Fruit fly (Drosophila melanogaster): Measurements from ENCODE around the gene tal-3A.
A peak's percentile ranks its signal among the peaks of the same experiment; 100 is the strongest.

tal-3A gene

DNA sequence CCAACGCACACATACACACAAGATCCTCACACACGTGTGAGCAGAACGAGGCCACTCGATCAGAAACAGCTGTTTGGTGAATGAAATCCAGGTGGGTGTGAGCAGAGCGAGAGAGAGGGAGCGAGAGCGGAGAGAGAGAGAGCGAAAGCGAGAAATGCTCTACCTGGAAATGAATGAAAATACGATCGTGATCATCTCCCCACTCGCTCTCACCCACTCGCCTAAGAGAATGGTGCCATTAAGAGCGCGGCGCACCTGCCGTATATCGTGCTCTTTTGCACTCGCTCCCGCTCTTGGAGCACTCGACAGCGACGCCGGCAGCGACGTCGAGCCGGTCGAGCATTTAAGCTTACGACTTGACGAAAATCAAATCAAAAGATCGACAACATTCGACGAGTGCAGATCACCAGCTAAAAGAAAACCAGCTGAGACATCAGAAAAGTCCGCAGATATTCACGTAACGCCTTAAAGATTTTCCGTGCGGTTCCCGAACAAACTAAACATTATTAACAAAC is at the start of gene tal-3A, which contains the start of the genes tal-1A, tal-2A and tal-AA (continued):
- no peak for TF ChIP-seq lov (optimal IDR thresholded peaks at IDR 0.05)
- no peak for TF ChIP-seq lov (GFP tag; IDR thresholded peaks at IDR 0.05)
- no peak for TF ChIP-seq phol (tag; optimal IDR thresholded peaks at IDR 0.05)
- no peak for TF ChIP-seq CG6854 (GFP tag; optimal IDR thresholded peaks at IDR 0.05)
- TF ChIP-seq CG13287 (GFP tag; IDR thresholded peaks at IDR 0.05; ENCODE audit: partially characterized antibody) = peak; percentile 74
- TF ChIP-seq Hr78 (GFP tag; optimal IDR thresholded peaks at IDR 0.05) = peak in 1 of 2 experiments; percentile 27
- TF ChIP-seq bowl (GFP tag; IDR thresholded peaks at IDR 0.05) = peak; percentile 59; the same call in 1 of the 2 replicates
- TF ChIP-seq B-H1 (GFP tag; IDR thresholded peaks at IDR 0.05) = no peak; the same call in 2 of the 3 replicates
- no peak for TF ChIP-seq jumu (GFP tag; optimal IDR thresholded peaks at IDR 0.05)
- TF ChIP-seq Kr (GFP tag; optimal IDR thresholded peaks at IDR 0.05) = no peak
- no peak for TF ChIP-seq CG7987 (GFP tag; optimal IDR thresholded peaks at IDR 0.05)
- TF ChIP-seq chm (GFP tag; IDR thresholded peaks at IDR 0.05) = peak; percentile 84
- TF ChIP-seq Usf (GFP tag; optimal IDR thresholded peaks at IDR 0.05) = no peak
- no peak for TF ChIP-seq CG4282 (GFP tag; optimal IDR thresholded peaks at IDR 0.05)
- peak; percentile 49 for TF ChIP-seq cwo (GFP tag; optimal IDR thresholded peaks at IDR 0.05)
- TF ChIP-seq eyg (GFP tag; optimal IDR thresholded peaks at IDR 0.05) = no peak
- no peak for TF ChIP-seq bigmax (GFP tag; optimal IDR thresholded peaks at IDR 0.05)
- TF ChIP-seq dati (GFP tag; IDR thresholded peaks at IDR 0.05) = no peak
- TF ChIP-seq CG10565 (GFP tag; optimal IDR thresholded peaks at IDR 0.05) = no peak
- no peak for TF ChIP-seq CG31388 (GFP tag; optimal IDR thresholded peaks at IDR 0.05)
- peak; percentile 21 for TF ChIP-seq abd-A (tag; optimal IDR thresholded peaks at IDR 0.05)
- TF ChIP-seq CG32767 (GFP tag; IDR thresholded peaks at IDR 0.05) = no peak
- TF ChIP-seq CG13894 (tag; optimal IDR thresholded peaks at IDR 0.05) = no peak
- peak; percentile 77; the same call in 2 of the 3 replicates for TF ChIP-seq so (GFP tag; IDR thresholded peaks at IDR 0.05)
- no peak for TF ChIP-seq tx (GFP tag; optimal IDR thresholded peaks at IDR 0.05)
- TF ChIP-seq CG5180 (GFP tag; optimal IDR thresholded peaks at IDR 0.05) = peak; percentile 82
- peak; percentile 15; the same call in 1 of the 3 replicates for TF ChIP-seq row (GFP tag; IDR thresholded peaks at IDR 0.05)
- TF ChIP-seq Dad (GFP tag; optimal IDR thresholded peaks at IDR 0.05) = no peak
- no peak for TF ChIP-seq peb (GFP tag; IDR thresholded peaks at IDR 0.05)
- TF ChIP-seq slou (GFP tag; optimal IDR thresholded peaks at IDR 0.05) = no peak
- peak; percentile 7 for TF ChIP-seq gcm (GFP tag; optimal IDR thresholded peaks at IDR 0.05)
- TF ChIP-seq CG12299 (tag; optimal IDR thresholded peaks at IDR 0.05) = peak; percentile 19
- no peak for TF ChIP-seq Mes4 (GFP tag; optimal IDR thresholded peaks at IDR 0.05)
- TF ChIP-seq CG15011 (GFP tag; optimal IDR thresholded peaks at IDR 0.05) = no peak
- no peak for TF ChIP-seq nerfin-2 (GFP tag; IDR thresholded peaks at IDR 0.05; ENCODE audit: partially characterized antibody)
- no peak for TF ChIP-seq Gug (GFP tag; IDR thresholded peaks at IDR 0.05)
- no peak for TF ChIP-seq CG11723 (GFP tag; optimal IDR thresholded peaks at IDR 0.05)
- peak; percentile 81; the same call in 1 of the 2 replicates for TF ChIP-seq CG32532 (GFP tag; IDR thresholded peaks at IDR 0.05)
- TF ChIP-seq CG7372 (GFP tag; IDR thresholded peaks at IDR 0.05) = no peak
- no peak for TF ChIP-seq gfzf (GFP tag; optimal IDR thresholded peaks at IDR 0.05)
- no peak for TF ChIP-seq kay (GFP tag; optimal IDR thresholded peaks at IDR 0.05)
- TF ChIP-seq Med (GFP tag) = peak; percentile 81
- no peak for TF ChIP-seq chif (GFP tag; optimal IDR thresholded peaks at IDR 0.05)
- TF ChIP-seq ci (GFP tag; IDR thresholded peaks at IDR 0.05) = peak; percentile 84
- no peak for TF ChIP-seq Meics (GFP tag; optimal IDR thresholded peaks at IDR 0.05)
- TF ChIP-seq Fer2 (tag; optimal IDR thresholded peaks at IDR 0.05) = no peak
- TF ChIP-seq kni (GFP tag; optimal IDR thresholded peaks at IDR 0.05) = peak; percentile 42
- peak; percentile 54; the same call in 1 of the 3 replicates for TF ChIP-seq zfh1 (GFP tag; IDR thresholded peaks at IDR 0.05)
- TF ChIP-seq gem (tag; optimal IDR thresholded peaks at IDR 0.05) = no peak
- no peak for TF ChIP-seq knrl (GFP tag; IDR thresholded peaks at IDR 0.05; ENCODE audit: partially characterized antibody)
- no peak for TF ChIP-seq en (GFP tag; optimal IDR thresholded peaks at IDR 0.05)

Data from whole organism, embryonic.